Fruit fly (Drosophila melanogaster): ENCODE data around the gene Pglym87.

DNA sequence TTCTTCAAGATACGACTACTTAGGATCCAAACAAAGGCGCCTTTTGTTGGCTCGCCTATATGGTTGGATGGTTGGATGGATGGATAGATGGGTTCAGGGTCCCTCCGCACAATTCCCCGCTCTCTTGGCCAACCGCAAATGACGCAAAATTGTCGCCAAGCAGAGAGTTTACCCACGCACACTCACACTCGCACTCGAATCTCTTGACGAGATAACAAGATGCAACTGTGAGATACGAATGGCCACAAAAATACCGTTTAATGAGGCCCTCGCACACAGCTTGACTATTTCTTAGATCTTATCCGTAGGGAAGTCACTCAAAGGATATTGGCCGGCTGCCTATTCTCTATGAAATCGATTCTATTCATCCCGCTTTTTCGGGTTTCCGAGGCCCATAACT is 27.3 kb upstream of the Pglym87 start:
- TF ChIP-seq CG4730 (GFP tag; IDR thresholded peaks at IDR 0.05) (no peak), CG18599 (GFP tag; optimal IDR thresholded peaks at IDR 0.05) (no peak), pho (GFP tag; optimal IDR thresholded peaks at IDR 0.05) (no peak), MESR4 (GFP tag; optimal IDR thresholded peaks at IDR 0.05) (no peak), sd (tag; optimal IDR thresholded peaks at IDR 0.05) (no peak), gcm2 (GFP tag; optimal IDR thresholded peaks at IDR 0.05) (no peak)
